Worm (Caenorhabditis elegans) whole organism, young adult: Measurements from ENCODE around the gene clec-162.
A peak's percentile ranks its signal among the peaks of the same experiment; 100 is the strongest.

ENCODE experiments used
- attf-5 ChIP-seq: fragments of 200-800 bp; sonication (Bioruptor generic); optimal IDR thresholded peaks from 2 replicates; lab custom pipeline; 2018; ENCODE audit warnings: mild to moderate bottlenecking, missing genetic modification characterization, missing compliant biosample characterization
- fkh-3 ChIP-seq: sonication (generic microtip); optimal IDR thresholded peaks from 2 replicates; lab custom pipeline; 2016; ENCODE audit warnings: mild to moderate bottlenecking, missing genetic modification characterization, missing compliant biosample characterization
- nhr-80 ChIP-seq: sonication (generic microtip); optimal IDR thresholded peaks from 2 replicates; lab custom pipeline; 2016; ENCODE audit warnings: missing genetic modification characterization, missing compliant biosample characterization
- rpc-1 ChIP-seq, 2 experiments: fragments of 150-350 bp in 1 of 2; sonication (generic microtip) in 1 of 2; optimal IDR thresholded peaks; 2 replicates each; lab custom pipeline; 2014 to 2018; ENCODE audit warnings: missing biosample characterization in 1 of 2, missing genetic modification characterization in 1 of 2, missing genetic modification reagents in 1 of 2, missing genotype in 1 of 2
- unc-62 ChIP-seq: fragments of 150-350 bp; optimal IDR thresholded peaks from 2 replicates; lab custom pipeline; 2014; ENCODE audit warnings: missing biosample characterization, missing genetic modification reagents, missing genetic modification characterization
- zim-3 ChIP-seq: sonication (generic microtip); optimal IDR thresholded peaks from 2 replicates; lab custom pipeline; 2017; ENCODE audit warnings: mild to moderate bottlenecking, missing genetic modification characterization, moderate library complexity, missing compliant biosample characterization

- TF ChIP-seq unc-62 (GFP tag; lab: Kevin White, UChicago) = no peak
- TF ChIP-seq zim-3 (tag; lab: Kevin White, UChicago) = no peak
- TF ChIP-seq fkh-3 (tag; lab: Kevin White, UChicago) = no peak
- peak; percentile 28 for TF ChIP-seq nhr-80 (tag; lab: Kevin White, UChicago)
- TF ChIP-seq rpc-1 (optimal IDR thresholded peaks at IDR 0.05; lab: Kevin White, UChicago) = no peak
- TF ChIP-seq rpc-1 (tag; optimal IDR thresholded peaks at IDR 0.05; lab: Kevin White, UChicago) = no peak
- TF ChIP-seq attf-5 = no peak
Measured at ce11 chrIII:9751074-9751473, 26.1 kb upstream of the clec-162 start, which contains the start of gene T05G5.5.
